Fruit fly (Drosophila melanogaster): ENCODE data around the gene Tango14.
A peak's percentile ranks its signal among the peaks of the same experiment; 100 is the strongest.

The Tango14 gene

dm6 chr2L:1144371-1145360 is 13.8 kb upstream of the Tango14 start:
- TF ChIP-seq Snoo (tag; optimal IDR thresholded peaks at IDR 0.05) (peak; percentile 83), CG8301 (tag; optimal IDR thresholded peaks at IDR 0.05) (no peak), fd96Ca (GFP tag; IDR thresholded peaks at IDR 0.05) (no peak), CG14655 (GFP tag; optimal IDR thresholded peaks at IDR 0.05) (no peak), Pif1A (GFP tag; optimal IDR thresholded peaks at IDR 0.05) (no peak), EcR (GFP tag; optimal IDR thresholded peaks at IDR 0.05) (peak; percentile 0), CG9948 (tag; optimal IDR thresholded peaks at IDR 0.05) (peak; percentile 64), CG12605 (GFP tag; IDR thresholded peaks at IDR 0.05) (no peak), CG17806 (tag; optimal IDR thresholded peaks at IDR 0.05) (peak; percentile 70), CG8159 (tag; optimal IDR thresholded peaks at IDR 0.05) (peak; percentile 77), CG34367 (tag; optimal IDR thresholded peaks at IDR 0.05) (peak; percentile 52), gl (tag; optimal IDR thresholded peaks at IDR 0.05) (peak; percentile 30), D1 (tag; optimal IDR thresholded peaks at IDR 0.05) (no peak), Pif1B (GFP tag; optimal IDR thresholded peaks at IDR 0.05) (peak; percentile 67), Ets98B (GFP tag; IDR thresholded peaks at IDR 0.05) (peak; percentile 54), CG13204 (GFP tag; optimal IDR thresholded peaks at IDR 0.05) (no peak), rn (GFP tag; IDR thresholded peaks at IDR 0.05) (0 out of 2 replicates have a peak, but pooled peaks have one; percentile 36), CG10348 (GFP tag; IDR thresholded peaks at IDR 0.05) (no peak), CG15710 (tag; optimal IDR thresholded peaks at IDR 0.05) (peak; percentile 76), CG4496 (GFP tag; IDR thresholded peaks at IDR 0.05) (peak; percentile 64; the same call in 1 of the 3 replicates), CG32121 (GFP tag; IDR thresholded peaks at IDR 0.05) (peak; percentile 56; the same call in 1 of the 2 replicates)

dm6 chr2L:1147656-1148055 is 10.8 kb upstream of the Tango14 start:
- TF ChIP-seq CG15710 (tag; optimal IDR thresholded peaks at IDR 0.05) (no peak), CG13204 (GFP tag; optimal IDR thresholded peaks at IDR 0.05) (no peak), CG10348 (GFP tag; IDR thresholded peaks at IDR 0.05) (no peak), EcR (GFP tag; optimal IDR thresholded peaks at IDR 0.05) (no peak), CG32121 (GFP tag; IDR thresholded peaks at IDR 0.05) (no peak), Snoo (tag; optimal IDR thresholded peaks at IDR 0.05) (no peak), CG12605 (GFP tag; IDR thresholded peaks at IDR 0.05) (no peak), D1 (tag; optimal IDR thresholded peaks at IDR 0.05) (no peak), CG9948 (tag; optimal IDR thresholded peaks at IDR 0.05) (no peak), CG14655 (GFP tag; optimal IDR thresholded peaks at IDR 0.05) (no peak), gl (tag; optimal IDR thresholded peaks at IDR 0.05) (no peak), CG8159 (tag; optimal IDR thresholded peaks at IDR 0.05) (no peak)

dm6 chr2L:1150554-1150953 is 7.9 kb upstream of the Tango14 start, which contains the start of the genes Tfb4 and Vps29:
Tfb4 (minus strand) TSS chr2L:1150677.
Vps29 (plus strand) TSS chr2L:1150766.
- TF ChIP-seq CG32121 (GFP tag; IDR thresholded peaks at IDR 0.05) = peak; percentile 30; the same call in 1 of the 2 replicates
- TF ChIP-seq Ets98B (GFP tag; IDR thresholded peaks at IDR 0.05) = peak; percentile 51
- TF ChIP-seq EcR (GFP tag; optimal IDR thresholded peaks at IDR 0.05) = no peak
- TF ChIP-seq CG15710 (tag; optimal IDR thresholded peaks at IDR 0.05) = peak; percentile 0
- TF ChIP-seq D1 (tag; optimal IDR thresholded peaks at IDR 0.05) = no peak
- TF ChIP-seq CG4496 (GFP tag; IDR thresholded peaks at IDR 0.05) = peak; percentile 69
- TF ChIP-seq fd96Ca (GFP tag; IDR thresholded peaks at IDR 0.05) = peak; percentile 47; the same call in 1 of the 3 replicates
- TF ChIP-seq CG14655 (GFP tag; optimal IDR thresholded peaks at IDR 0.05) = no peak

- no peak for TF ChIP-seq Pif1B (GFP tag; optimal IDR thresholded peaks at IDR 0.05)
- no peak for TF ChIP-seq Ets98B (GFP tag; IDR thresholded peaks at IDR 0.05)
- TF ChIP-seq CG9948 (tag; optimal IDR thresholded peaks at IDR 0.05) = no peak
- no peak for TF ChIP-seq rn (GFP tag; IDR thresholded peaks at IDR 0.05)
- no peak for TF ChIP-seq CG14655 (GFP tag; optimal IDR thresholded peaks at IDR 0.05)
- no peak for TF ChIP-seq CG10348 (GFP tag; IDR thresholded peaks at IDR 0.05)
- TF ChIP-seq CG8159 (tag; optimal IDR thresholded peaks at IDR 0.05) = no peak
- no peak for TF ChIP-seq CG8301 (tag; optimal IDR thresholded peaks at IDR 0.05)
- no peak for TF ChIP-seq CG17806 (tag; optimal IDR thresholded peaks at IDR 0.05)
- no peak for TF ChIP-seq CG4496 (GFP tag; IDR thresholded peaks at IDR 0.05)
- no peak for TF ChIP-seq fd96Ca (GFP tag; IDR thresholded peaks at IDR 0.05)
- no peak for TF ChIP-seq CG13204 (GFP tag; optimal IDR thresholded peaks at IDR 0.05)
- TF ChIP-seq CG12605 (GFP tag; IDR thresholded peaks at IDR 0.05) = no peak
- no peak for TF ChIP-seq CG32121 (GFP tag; IDR thresholded peaks at IDR 0.05)
- no peak for TF ChIP-seq CG15710 (tag; optimal IDR thresholded peaks at IDR 0.05)
- TF ChIP-seq Snoo (tag; optimal IDR thresholded peaks at IDR 0.05) = no peak
- TF ChIP-seq EcR (GFP tag; optimal IDR thresholded peaks at IDR 0.05) = no peak
These were observed 5.8 kb upstream of the Tango14 start for dm6 chr2L:1152693-1153092.

- TF ChIP-seq Pif1B (GFP tag; optimal IDR thresholded peaks at IDR 0.05) (no peak), CG10348 (GFP tag; IDR thresholded peaks at IDR 0.05) (no peak), Snoo (tag; optimal IDR thresholded peaks at IDR 0.05) (no peak), EcR (GFP tag; optimal IDR thresholded peaks at IDR 0.05) (no peak), CG12605 (GFP tag; IDR thresholded peaks at IDR 0.05) (no peak), CG14655 (GFP tag; optimal IDR thresholded peaks at IDR 0.05) (no peak), CG9948 (tag; optimal IDR thresholded peaks at IDR 0.05) (no peak), CG8301 (tag; optimal IDR thresholded peaks at IDR 0.05) (no peak), Pif1A (GFP tag; optimal IDR thresholded peaks at IDR 0.05) (no peak), rn (GFP tag; IDR thresholded peaks at IDR 0.05) (no peak), CG13204 (GFP tag; optimal IDR thresholded peaks at IDR 0.05) (no peak), fd96Ca (GFP tag; IDR thresholded peaks at IDR 0.05) (no peak), gl (tag; optimal IDR thresholded peaks at IDR 0.05) (no peak), CG34367 (tag; optimal IDR thresholded peaks at IDR 0.05) (no peak), CG32121 (GFP tag; IDR thresholded peaks at IDR 0.05) (no peak), D1 (tag; optimal IDR thresholded peaks at IDR 0.05) (no peak), Ets98B (GFP tag; IDR thresholded peaks at IDR 0.05) (no peak), CG15710 (tag; optimal IDR thresholded peaks at IDR 0.05) (no peak), CG8159 (tag; optimal IDR thresholded peaks at IDR 0.05) (no peak), CG4496 (GFP tag; IDR thresholded peaks at IDR 0.05) (no peak)
These were observed 1.7 kb upstream of the Tango14 start for dm6 chr2L:1156592-1157249.

All from whole organism, pupa.